Worm (Caenorhabditis elegans) whole organism, L4/young adult: Measurements from ENCODE around the gene T19D2.3.

ENCODE experiments used
- W03F9.2 ChIP-seq: fragments of 150-350 bp; optimal IDR thresholded peaks from 2 replicates; lab custom pipeline; 2014; ENCODE audit warnings: missing biosample characterization, missing genetic modification characterization
- dao-5 ChIP-seq: sonication (generic microtip); optimal IDR thresholded peaks from 2 replicates; lab custom pipeline; 2016; ENCODE audit warnings: missing genotype, missing genetic modification characterization, moderate library complexity, missing compliant biosample characterization
- him-1 ChIP-seq: sonication (generic microtip); optimal IDR thresholded peaks from 2 replicates; lab custom pipeline; 2016; ENCODE audit warnings: missing genotype, missing genetic modification reagents, missing genetic modification characterization, missing compliant biosample characterization

DNA sequence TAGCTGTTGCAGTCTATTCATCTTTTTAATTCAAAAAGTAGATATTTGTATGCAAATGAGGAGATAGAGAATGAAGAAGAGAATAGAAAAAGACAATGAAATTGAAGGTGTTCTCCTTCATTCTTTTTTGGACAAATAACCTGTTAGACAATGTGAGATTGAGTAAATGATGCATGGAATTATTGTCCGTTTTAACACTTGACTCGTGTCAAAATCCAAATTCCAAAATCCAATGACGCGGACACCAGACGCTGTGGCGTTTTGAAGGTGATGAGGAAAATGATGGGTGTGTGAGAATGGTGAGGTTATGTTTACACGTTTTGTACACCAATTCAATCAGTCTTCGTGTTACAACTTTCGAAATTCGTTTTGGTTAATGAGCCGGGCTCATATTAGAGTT lies 40.1 kb downstream of the T19D2.3 start:
- TF ChIP-seq him-1 (tag; lab: Kevin White, UChicago): no peak
- TF ChIP-seq dao-5: no peak
- TF ChIP-seq W03F9.2 (tag; lab: Kevin White, UChicago): no peak
